Worm (Caenorhabditis elegans): Measurements from ENCODE around the gene hmp-1.

Gene hmp-1

DNA sequence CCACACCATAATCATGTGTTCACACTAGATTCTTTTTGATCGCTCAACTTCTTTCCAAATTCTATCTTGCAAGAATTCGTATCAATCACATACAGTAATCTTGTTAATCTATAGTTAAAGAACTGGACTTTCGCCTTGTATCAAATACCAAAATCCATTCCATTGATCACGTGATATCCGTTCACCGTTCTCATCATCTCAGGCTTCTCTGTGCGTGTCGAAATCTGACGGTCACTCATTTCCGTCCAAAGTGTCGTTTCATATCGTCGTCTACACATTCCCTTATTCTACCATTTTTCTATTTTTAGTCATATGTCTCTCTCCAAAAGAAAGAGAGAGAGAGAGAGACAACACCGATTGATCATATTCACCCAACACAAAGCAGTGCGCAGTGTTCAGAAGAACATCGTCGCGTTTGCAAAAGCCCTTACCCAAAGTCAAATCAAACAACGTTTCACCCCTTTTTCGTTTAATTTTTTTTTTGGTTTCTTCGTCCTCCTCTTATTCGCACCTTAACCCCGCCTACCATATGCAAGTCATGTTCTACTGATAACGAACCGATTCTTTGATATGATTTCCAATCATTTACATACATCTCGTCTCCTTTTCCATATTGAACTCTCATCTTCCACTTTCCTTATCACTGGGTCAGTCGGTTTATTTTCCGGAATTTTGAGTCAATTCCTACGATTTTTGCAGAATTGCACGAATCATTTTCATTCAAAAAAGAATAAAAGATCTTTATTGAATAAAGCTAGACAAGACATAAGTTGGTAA, 13.6 kb downstream of the hmp-1 start:
- TF ChIP-seq syd-9 (tag; optimal IDR thresholded peaks at IDR 0.05) (no peak), hlh-30 (tag; optimal IDR thresholded peaks at IDR 0.05; ENCODE audit: insufficient read depth) (peak; percentile 49), C08G9.2 (tag; optimal IDR thresholded peaks at IDR 0.05) (no peak), ttx-3 (tag; optimal IDR thresholded peaks at IDR 0.05) (no peak), ceh-18 (tag; optimal IDR thresholded peaks at IDR 0.05) (no peak), lin-11 (tag; optimal IDR thresholded peaks at IDR 0.05) (no peak), elt-2 (tag; optimal IDR thresholded peaks at IDR 0.05) (peak; percentile 73), K02D7.2 (tag; optimal IDR thresholded peaks at IDR 0.05) (no peak), pqm-1 (tag; optimal IDR thresholded peaks at IDR 0.05) (no peak), nhr-232 (tag; optimal IDR thresholded peaks at IDR 0.05) (no peak)

DNA sequence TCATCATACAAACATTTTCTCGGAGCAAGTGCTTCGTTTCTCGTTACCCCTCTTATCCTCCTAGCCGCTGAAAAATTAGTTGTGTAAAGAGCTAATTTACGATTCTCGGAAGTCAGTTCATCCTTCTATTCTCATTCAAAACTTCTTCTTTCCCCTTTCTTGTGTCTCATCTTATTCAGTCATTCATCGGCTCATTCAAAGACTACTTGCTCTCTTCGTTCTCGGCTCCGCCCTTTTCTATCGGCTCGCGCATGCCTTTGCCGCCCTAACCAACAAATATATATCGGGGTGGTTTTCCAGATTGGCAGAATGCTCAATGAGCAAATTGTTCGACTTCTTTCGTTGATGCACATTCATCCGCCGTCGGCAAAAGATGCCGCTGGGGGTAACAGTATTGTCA, 14.7 kb downstream of the hmp-1 start, which contains the start of gene R13H4.5:
Gene R13H4.5 (plus strand): TSS at position 301 of the 400 bp plus-strand sequence.
- TF ChIP-seq unc-55 (GFP tag; optimal IDR thresholded peaks at IDR 0.05) (no peak), ceh-45 (GFP tag; IDR thresholded peaks at IDR 0.05) (no peak), sox-2 (GFP tag; IDR thresholded peaks at IDR 0.05) (no peak), syd-9 (tag; optimal IDR thresholded peaks at IDR 0.05) (no peak), pat-9 (tag; optimal IDR thresholded peaks at IDR 0.05) (no peak), ztf-16 (tag; optimal IDR thresholded peaks at IDR 0.05) (no peak), F13H6.1 (tag; optimal IDR thresholded peaks at IDR 0.05) (no peak), ceh-2 (tag; optimal IDR thresholded peaks at IDR 0.05) (no peak), unc-3 (GFP tag; conservative IDR thresholded peaks at IDR 0.05) (no peak), unc-3 (tag; optimal IDR thresholded peaks at IDR 0.05) (no peak), sox-4 (tag; optimal IDR thresholded peaks at IDR 0.05) (no peak), ahr-1 (tag; optimal IDR thresholded peaks at IDR 0.05) (no peak), lin-11 (tag; optimal IDR thresholded peaks at IDR 0.05) (no peak), pha-4 (tag; optimal IDR thresholded peaks at IDR 0.05) (no peak), Y22D7AL.16 (tag; optimal IDR thresholded peaks at IDR 0.05) (no peak), pha-2 (tag; optimal IDR thresholded peaks at IDR 0.05) (no peak), unc-42 (tag; optimal IDR thresholded peaks at IDR 0.05) (no peak), ceh-6 (GFP tag; optimal IDR thresholded peaks at IDR 0.05) (no peak), dve-1 (tag; optimal IDR thresholded peaks at IDR 0.05) (no peak)

DNA sequence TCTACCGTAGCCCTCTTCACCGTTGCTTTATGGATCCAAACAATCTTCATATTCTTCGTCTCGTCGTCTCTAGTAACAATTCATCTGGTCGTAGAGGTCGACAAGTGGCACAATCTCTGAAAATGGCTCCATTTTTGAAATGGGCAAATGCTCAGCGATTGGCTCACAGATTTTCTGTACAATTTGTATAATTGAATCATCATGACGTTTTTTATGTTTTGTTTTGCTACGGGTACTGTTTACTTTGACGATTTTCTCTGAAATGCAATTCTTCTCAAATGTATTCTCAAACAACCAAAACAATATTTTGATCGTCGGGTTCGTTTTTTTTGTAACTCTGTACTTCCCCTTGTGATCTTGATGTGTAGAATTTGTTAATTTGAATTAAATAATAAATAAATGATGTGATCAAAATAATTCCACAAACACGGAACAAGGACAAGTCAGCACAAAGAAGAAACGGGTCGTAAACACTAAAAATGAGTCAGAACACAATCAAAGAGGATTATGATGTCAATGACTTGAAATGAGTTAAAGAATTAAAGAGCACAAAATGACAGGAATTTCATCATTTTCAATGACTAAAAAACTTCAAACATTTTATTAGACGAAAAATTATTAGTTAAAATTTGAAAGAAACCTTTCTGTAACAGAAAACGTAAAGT, 16.3 kb downstream of the hmp-1 start:
- TF ChIP-seq pha-2 (tag; optimal IDR thresholded peaks at IDR 0.05) (no peak), T23F11.4 (GFP tag; optimal IDR thresholded peaks at IDR 0.05) (no peak), hlh-6 (tag; optimal IDR thresholded peaks at IDR 0.05) (no peak), fkh-10 (GFP tag; optimal IDR thresholded peaks at IDR 0.05) (no peak), C38D4.7 (GFP tag; optimal IDR thresholded peaks at IDR 0.05) (no peak), sox-4 (tag; optimal IDR thresholded peaks at IDR 0.05) (no peak), ceh-31 (tag; optimal IDR thresholded peaks at IDR 0.05) (no peak), ceh-6 (GFP tag; optimal IDR thresholded peaks at IDR 0.05) (no peak), ttx-3 (tag; optimal IDR thresholded peaks at IDR 0.05) (no peak), tbx-7 (tag; optimal IDR thresholded peaks at IDR 0.05) (no peak), rnt-1 (tag; optimal IDR thresholded peaks at IDR 0.05) (no peak)

DNA sequence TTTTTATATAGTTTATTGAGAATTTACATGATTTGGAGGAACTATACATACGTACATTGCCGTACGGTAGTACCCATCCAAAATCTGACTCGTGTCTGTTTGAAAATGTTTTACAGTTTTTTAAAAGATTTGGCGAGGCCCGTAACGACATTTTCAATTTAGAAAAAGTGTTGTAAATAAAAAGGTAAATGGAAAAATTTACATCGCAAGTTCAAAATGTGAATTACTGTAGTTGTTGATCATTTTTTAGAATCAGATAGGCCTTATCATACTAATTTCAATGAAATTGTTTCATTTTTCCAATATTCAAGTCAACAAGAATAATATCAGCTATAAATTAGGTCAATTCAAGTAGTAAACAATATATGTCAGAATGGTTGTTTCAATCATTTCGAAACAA, 17.1 kb downstream of the hmp-1 start, which contains the start of gene R13H4.6:
Gene R13H4.6 (plus strand): TSS at position 301 of the 400 bp plus-strand sequence.
- TF ChIP-seq elt-2 (tag; optimal IDR thresholded peaks at IDR 0.05) (no peak), dmd-4 (tag; optimal IDR thresholded peaks at IDR 0.05; ENCODE audit: borderline replicate concordance) (no peak), ahr-1 (tag; optimal IDR thresholded peaks at IDR 0.05) (no peak), unc-3 (GFP tag; conservative IDR thresholded peaks at IDR 0.05) (no peak), unc-3 (tag; optimal IDR thresholded peaks at IDR 0.05) (no peak)

All from whole organism, late embryonic.